Worm (Caenorhabditis elegans): ENCODE results near the gene pap-1.

Gene pap-1

DNA sequence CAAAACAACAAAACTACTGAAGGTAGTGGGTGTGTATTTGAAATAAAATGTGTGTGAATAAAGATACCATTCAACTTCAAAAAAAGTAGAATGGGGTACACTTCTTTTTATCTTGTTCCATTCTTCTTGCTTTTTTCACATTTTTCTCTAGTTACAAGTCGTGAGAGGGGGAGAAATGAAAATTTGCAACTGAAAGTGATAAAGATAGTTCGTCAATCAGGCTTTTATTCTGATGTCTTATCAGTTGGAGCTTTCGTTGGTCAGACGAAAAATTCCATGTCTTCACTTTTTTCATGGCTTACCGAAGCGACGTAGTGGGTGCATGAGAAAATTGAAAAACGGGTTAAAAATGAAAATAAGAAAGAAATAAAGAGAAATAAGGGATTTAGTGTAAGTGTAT lies 8.1 kb upstream of the pap-1 start, which contains the start of gene Y32F6A.4:
Gene Y32F6A.4, minus strand, starts transcription at position 347 of the 400 bp plus-strand sequence.
- TF ChIP-seq elt-2 (tag; optimal IDR thresholded peaks at IDR 0.05) = peak; percentile 76
- TF ChIP-seq pqm-1 (tag; optimal IDR thresholded peaks at IDR 0.05) = peak; percentile 23
- TF ChIP-seq elt-1 (tag; optimal IDR thresholded peaks at IDR 0.05) = no peak

DNA sequence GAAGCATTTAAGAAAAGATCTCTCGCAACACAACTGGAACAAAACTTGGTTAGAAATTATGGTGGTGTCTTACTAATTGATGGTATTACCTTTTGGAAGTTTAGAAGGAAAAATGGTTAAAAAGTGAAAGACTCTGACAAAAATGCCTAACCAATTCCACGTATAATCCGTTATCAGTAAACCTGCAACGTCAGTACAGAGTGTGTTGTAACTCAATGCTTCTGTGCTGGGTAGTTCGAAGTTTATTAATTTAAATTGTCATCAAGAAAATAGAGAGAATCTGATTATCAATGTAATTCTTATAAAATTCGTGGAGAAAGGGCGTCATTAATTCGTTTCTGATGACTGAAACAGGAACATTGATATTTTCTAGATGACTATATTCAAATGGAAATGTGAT lies 6.6 kb upstream of the pap-1 start:
- TF ChIP-seq pqm-1 (tag; optimal IDR thresholded peaks at IDR 0.05) (peak; percentile 50), nhr-43 (tag; optimal IDR thresholded peaks at IDR 0.05; ENCODE audit: poor library complexity, severe bottlenecking) (no peak), elt-2 (tag; optimal IDR thresholded peaks at IDR 0.05) (peak; percentile 57)

DNA sequence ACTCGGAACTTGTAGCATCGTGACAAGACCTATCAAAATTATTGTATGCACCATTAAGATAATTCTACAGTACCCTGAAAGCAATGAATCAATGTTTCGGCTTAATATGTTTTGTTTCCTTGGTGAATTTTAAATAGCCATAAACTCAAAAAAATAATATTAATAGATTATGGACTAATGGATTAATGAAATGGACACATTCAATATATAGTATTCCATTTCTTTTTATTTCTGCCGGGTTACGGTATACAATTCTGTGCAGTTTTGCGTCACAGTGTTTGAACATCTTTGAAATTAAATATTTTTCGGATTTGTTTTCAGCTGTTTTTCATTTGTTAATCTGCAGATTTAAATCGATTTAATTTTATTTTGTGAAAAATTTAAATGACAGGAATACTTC lies 5.2 kb upstream of the pap-1 start, which contains the start of gene set-22:
Gene set-22, plus strand, starts transcription at position 301 of the 400 bp plus-strand sequence.
- TF ChIP-seq R02D3.7 (tag; optimal IDR thresholded peaks at IDR 0.05) = no peak
- no peak for TF ChIP-seq snpc-4 (tag; optimal IDR thresholded peaks at IDR 0.05)
- no peak for TF ChIP-seq pqm-1 (tag; optimal IDR thresholded peaks at IDR 0.05)
- no peak for TF ChIP-seq nhr-237 (tag; optimal IDR thresholded peaks at IDR 0.05)
- no peak for TF ChIP-seq lin-15B (tag; optimal IDR thresholded peaks at IDR 0.05)

DNA sequence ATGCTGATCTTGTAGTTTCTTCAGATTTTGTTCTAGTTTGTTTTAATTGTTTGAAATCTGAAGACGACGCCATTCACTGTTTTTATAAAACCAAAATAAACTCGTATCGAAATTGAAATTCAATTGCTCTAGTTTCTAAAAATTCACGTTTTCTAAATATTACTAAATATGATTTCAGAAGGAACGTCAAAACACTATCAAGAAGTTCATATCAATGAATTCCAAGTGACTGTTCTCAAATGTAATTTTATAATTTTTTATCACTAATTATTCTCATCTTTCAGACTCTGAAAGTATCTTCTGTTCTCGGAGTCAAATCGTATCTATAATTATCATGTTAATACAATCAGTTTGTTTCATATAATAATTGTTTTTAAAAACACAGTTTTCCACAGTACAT lies 1.1 kb upstream of the pap-1 start, which contains the start of gene snf-10:
Gene snf-10, minus strand, starts transcription at position 101 of the 400 bp plus-strand sequence.
- TF ChIP-seq nhr-23 (tag; optimal IDR thresholded peaks at IDR 0.05) = no peak
- no peak for TF ChIP-seq fkh-2 (tag; optimal IDR thresholded peaks at IDR 0.05)
- no peak for TF ChIP-seq skn-1 (tag; optimal IDR thresholded peaks at IDR 0.05)
- TF ChIP-seq jun-1 (tag; optimal IDR thresholded peaks at IDR 0.05) = no peak
- no peak for TF ChIP-seq sea-2 (GFP tag; optimal IDR thresholded peaks at IDR 0.05)
- no peak for TF ChIP-seq nhr-77 (tag; optimal IDR thresholded peaks at IDR 0.05)
- no peak for TF ChIP-seq nfya-1 (tag; optimal IDR thresholded peaks at IDR 0.05; ENCODE audit: insufficient read depth)
- no peak for TF ChIP-seq nhr-237 (tag; optimal IDR thresholded peaks at IDR 0.05)

DNA sequence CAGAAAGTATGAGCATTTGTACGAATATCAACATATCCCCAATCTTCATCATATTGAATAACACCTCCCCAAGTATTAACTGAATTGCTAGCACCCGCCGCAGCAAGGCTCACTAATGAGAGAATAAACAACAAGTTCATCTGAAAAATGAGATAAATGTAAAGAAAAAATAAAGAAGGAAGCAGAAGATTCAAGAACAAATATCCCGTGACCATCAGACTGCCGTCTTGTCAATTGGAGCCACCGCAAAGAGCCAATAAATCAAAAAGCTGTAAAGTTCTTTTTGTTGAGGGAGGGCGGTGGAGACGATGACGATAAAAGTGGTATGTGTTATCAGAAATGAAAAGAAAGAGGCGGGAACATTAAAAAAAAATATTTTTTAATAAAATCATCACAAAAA lies 11.7 kb downstream of the pap-1 start, which contains the start of gene Y32F6A.5:
Gene Y32F6A.5, minus strand, starts transcription at position 140 of the 400 bp plus-strand sequence.
- peak; percentile 32 for TF ChIP-seq nfya-1 (tag; optimal IDR thresholded peaks at IDR 0.05; ENCODE audit: insufficient read depth)
- TF ChIP-seq elt-1 (tag; optimal IDR thresholded peaks at IDR 0.05) = no peak

DNA sequence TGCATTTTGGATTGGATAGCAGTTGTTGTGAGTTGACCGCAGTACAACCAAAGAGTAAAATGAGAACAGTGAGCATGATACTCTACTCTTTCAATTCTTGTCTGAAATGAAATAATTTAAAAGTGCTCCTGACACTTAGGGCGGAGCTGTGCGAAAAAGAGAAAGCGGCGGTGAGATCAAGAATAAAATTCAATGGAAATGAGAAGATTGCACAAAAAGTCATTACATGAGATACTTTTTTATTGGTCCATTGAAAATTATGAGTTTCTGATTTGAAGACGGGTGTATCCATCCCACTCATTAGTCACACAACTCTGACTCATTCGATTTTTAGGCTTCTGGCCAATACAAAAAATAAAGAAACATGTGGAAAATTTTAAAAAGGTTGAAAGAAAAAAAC lies 15.5 kb downstream of the pap-1 start, which contains the start of gene F22E12.1:
Gene F22E12.1, minus strand, starts transcription at position 101 of the 400 bp plus-strand sequence.
- TF ChIP-seq nhr-67 (tag; optimal IDR thresholded peaks at IDR 0.05) (no peak), mml-1 (tag; optimal IDR thresholded peaks at IDR 0.05) (no peak), ceh-82 (tag; optimal IDR thresholded peaks at IDR 0.05) (no peak), skn-1 (tag; optimal IDR thresholded peaks at IDR 0.05) (no peak), nhr-28 (tag; optimal IDR thresholded peaks at IDR 0.05) (no peak), lin-39 (tag; optimal IDR thresholded peaks at IDR 0.05) (no peak), daf-12 (tag; optimal IDR thresholded peaks at IDR 0.05) (no peak), R02D3.7 (tag; optimal IDR thresholded peaks at IDR 0.05) (no peak), ceh-9 (tag; optimal IDR thresholded peaks at IDR 0.05) (no peak), fos-1 (tag; optimal IDR thresholded peaks at IDR 0.05) (no peak), lin-15B (tag; optimal IDR thresholded peaks at IDR 0.05) (no peak), fkh-10 (GFP tag; optimal IDR thresholded peaks at IDR 0.05) (no peak), nhr-237 (tag; optimal IDR thresholded peaks at IDR 0.05) (no peak)

DNA sequence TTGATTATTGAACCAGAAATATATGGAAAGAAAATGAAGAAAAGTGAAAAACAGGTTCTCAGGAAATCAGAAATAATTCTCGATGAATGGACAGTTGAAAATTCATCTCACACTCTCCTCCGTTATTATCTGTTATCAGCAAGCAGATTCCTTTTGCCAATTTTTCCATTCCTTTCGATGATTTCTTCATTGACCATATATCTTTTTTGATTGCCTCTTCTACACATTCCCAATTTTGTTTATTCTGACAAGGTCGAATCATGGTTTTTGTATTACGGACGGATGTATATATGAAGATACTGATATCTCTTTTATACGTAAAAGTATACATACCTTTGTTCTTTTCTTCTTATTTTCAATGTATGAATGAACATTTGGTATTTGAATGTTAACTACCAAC lies 18.9 kb downstream of the pap-1 start:
- TF ChIP-seq nfya-1 (tag; optimal IDR thresholded peaks at IDR 0.05; ENCODE audit: insufficient read depth) (no peak), elt-3 (tag; optimal IDR thresholded peaks at IDR 0.05) (peak in 1 of 3 experiments; percentile 9), nhr-43 (tag; optimal IDR thresholded peaks at IDR 0.05; ENCODE audit: poor library complexity, severe bottlenecking) (peak; percentile 34)

DNA sequence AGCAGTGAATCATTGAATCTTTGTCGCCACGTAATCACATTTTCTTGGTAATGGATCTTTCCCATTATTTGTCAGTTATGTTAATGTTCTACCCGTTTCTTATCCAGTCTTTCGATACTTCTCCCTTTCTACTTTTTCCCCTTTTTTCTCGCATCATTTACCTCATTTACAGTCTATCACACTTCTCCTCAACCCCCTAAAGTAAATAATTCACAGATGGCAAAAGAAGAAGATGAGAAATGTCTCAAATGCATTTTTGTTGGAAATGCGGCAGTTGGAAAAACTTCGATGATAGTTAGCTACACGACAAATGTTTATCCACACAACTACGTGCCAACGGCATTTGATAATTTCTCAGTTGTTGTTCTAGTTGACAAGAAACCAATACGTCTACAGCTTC lies 20.3 kb downstream of the pap-1 start, which contains the start of gene chw-1:
Gene chw-1, plus strand, starts transcription at position 217 of the 400 bp plus-strand sequence.
- TF ChIP-seq eor-1 (tag; optimal IDR thresholded peaks at IDR 0.05) (no peak), nhr-67 (tag; optimal IDR thresholded peaks at IDR 0.05) (no peak), jun-1 (tag; optimal IDR thresholded peaks at IDR 0.05) (no peak)

Measured in whole organism, L3 larva.